Worm (Caenorhabditis elegans) whole organism, midembryonic: ENCODE measurements around the gene F31D5.2.

ENCODE experiments used
- flt-1 ChIP-seq: fragments of 200-800 bp; sonication (Bioruptor generic); IDR thresholded peaks from 2 replicates; pipeline ENCODE4 v1.3.6; 2022; ENCODE audit warnings: missing genetic modification characterization, missing compliant biosample characterization
- klf-2 ChIP-seq: fragments of 200-800 bp; sonication (Bioruptor generic); conservative IDR thresholded peaks from 2 replicates; pipeline ENCODE4 v1.3.6; 2022; ENCODE audit warnings: missing genetic modification reagents, missing genetic modification characterization, missing compliant biosample characterization
- ref-1 ChIP-seq: fragments of 200-800 bp; sonication (Bioruptor generic); conservative IDR thresholded peaks from 2 replicates; pipeline ENCODE4 v1.3.6; 2022; ENCODE audit warnings: missing genetic modification reagents, missing genetic modification characterization, missing compliant biosample characterization
- ztf-23 ChIP-seq: fragments of 200-800 bp; sonication (Bioruptor generic); IDR thresholded peaks from 2 replicates; pipeline ENCODE4 v1.3.6; 2022; ENCODE audit warnings: missing genetic modification reagents, missing genetic modification characterization, missing compliant biosample characterization
- ztf-29 ChIP-seq: fragments of 200-800 bp; sonication (Bioruptor generic); IDR thresholded peaks from 2 replicates; pipeline ENCODE4 v1.3.6; 2022; ENCODE audit warnings: missing genetic modification reagents, missing genetic modification characterization, missing compliant biosample characterization

DNA sequence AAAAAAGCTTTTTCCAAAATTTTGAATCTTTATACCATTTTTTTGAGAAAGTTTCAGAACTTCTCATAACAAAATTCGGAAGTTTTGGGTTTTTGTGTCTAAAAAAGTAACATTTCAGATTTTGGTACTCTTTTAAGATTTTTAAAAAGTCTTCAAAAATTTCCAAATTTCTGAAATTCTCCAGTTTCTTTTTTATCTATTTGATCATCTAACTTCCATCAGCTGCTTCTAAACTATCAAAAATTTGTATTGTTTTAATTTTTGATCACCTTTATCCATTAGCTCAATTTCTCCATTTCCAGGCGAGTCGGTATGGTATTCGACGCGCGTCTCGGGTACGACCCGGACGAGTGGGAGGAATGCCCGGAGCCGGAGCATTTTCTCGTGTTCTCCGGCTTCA lies 29.1 kb upstream of the F31D5.2 start, which contains the start of gene cpna-1:
- no peak for TF ChIP-seq ref-1
- TF ChIP-seq ztf-23 (GFP tag; lab: Robert Waterston, UW), result no peak
- TF ChIP-seq ztf-29 (GFP tag; lab: Robert Waterston, UW), result no peak
- TF ChIP-seq klf-2, result no peak
- no peak for TF ChIP-seq flt-1 (GFP tag; lab: Robert Waterston, UW)
